Fruit fly (Drosophila melanogaster) whole organism, embryonic: ENCODE data around the gene CG13390.

Experiments
- ATbp ChIP-seq: fragments of 200-800 bp; sonication (Bioruptor generic); optimal IDR thresholded peaks from 2 replicates; lab custom pipeline; 2017; ENCODE audit warnings: missing biosample characterization, mild to moderate bottlenecking, missing genetic modification characterization, missing genetic modification reagents
- Adf1 ChIP-seq: fragments of 200-800 bp; sonication (Bioruptor generic); IDR thresholded peaks from 2 replicates; pipeline ENCODE4 v1.3.6; 2022; ENCODE audit warnings: missing biosample characterization, missing genetic modification characterization
- CG10431 ChIP-seq: fragments of 200-800 bp; sonication (Bioruptor generic); optimal IDR thresholded peaks from 3 replicates; lab custom pipeline; 2018; ENCODE audit warnings: missing biosample characterization, mild to moderate bottlenecking, missing genetic modification characterization
- CG10959 ChIP-seq: fragments of 200-800 bp; sonication (Bioruptor generic); IDR thresholded peaks from 2 replicates; pipeline ENCODE4 v1.3.6; 2022; ENCODE audit warnings: missing biosample characterization, missing genetic modification characterization
- CG12155 ChIP-seq: fragments of 200-800 bp; sonication (Bioruptor generic); optimal IDR thresholded peaks from 3 replicates; lab custom pipeline; 2016; ENCODE audit warnings: missing biosample characterization, missing genetic modification characterization
- CG13296 ChIP-seq: fragments of 200-800 bp; sonication (Bioruptor generic); optimal IDR thresholded peaks from 3 replicates; lab custom pipeline; 2018; ENCODE audit warnings: missing biosample characterization, mild to moderate bottlenecking, missing genetic modification characterization
- CG14710 ChIP-seq: fragments of 200-800 bp; sonication (Bioruptor generic); optimal IDR thresholded peaks from 3 replicates; lab custom pipeline; 2019; ENCODE audit warnings: missing biosample characterization, mild to moderate bottlenecking, missing genetic modification characterization, moderate library complexity
- CG15073 ChIP-seq: fragments of 200-800 bp; sonication (Bioruptor generic); optimal IDR thresholded peaks from 2 replicates; lab custom pipeline; 2016; ENCODE audit warnings: missing biosample characterization, missing genetic modification characterization
- CG15514 ChIP-seq: fragments of 200-800 bp; sonication (Bioruptor generic); optimal IDR thresholded peaks from 3 replicates; lab custom pipeline; 2017; ENCODE audit warnings: missing biosample characterization, missing genetic modification characterization, mild to moderate bottlenecking, moderate library complexity, missing genetic modification reagents
- CG15601 ChIP-seq: fragments of 200-800 bp; sonication (Bioruptor generic); optimal IDR thresholded peaks from 3 replicates; lab custom pipeline; 2019; ENCODE audit warnings: missing biosample characterization, mild to moderate bottlenecking, missing genetic modification characterization, moderate library complexity
- CG15696 ChIP-seq: fragments of 200-800 bp; sonication (Bioruptor generic); optimal IDR thresholded peaks from 2 replicates; lab custom pipeline; 2019; ENCODE audit warnings: missing biosample characterization, mild to moderate bottlenecking, missing genetic modification characterization, moderate library complexity
- CG18764 ChIP-seq: fragments of 200-800 bp; sonication (Bioruptor generic); optimal IDR thresholded peaks from 3 replicates; lab custom pipeline; 2016; ENCODE audit warnings: missing biosample characterization, missing genetic modification characterization
- CG2116 ChIP-seq: fragments of 200-800 bp; sonication (Bioruptor generic); optimal IDR thresholded peaks from 3 replicates; lab custom pipeline; 2018; ENCODE audit warnings: missing biosample characterization, mild to moderate bottlenecking, missing genetic modification characterization
- CG3838 ChIP-seq: fragments of 200-800 bp; sonication (Bioruptor generic); optimal IDR thresholded peaks from 3 replicates; lab custom pipeline; 2016; ENCODE audit warnings: missing biosample characterization, missing genetic modification characterization
- CG43689 ChIP-seq: fragments of 200-800 bp; sonication (Bioruptor generic); IDR thresholded peaks from 2 replicates; pipeline ENCODE4 v1.3.6; 2022; ENCODE audit warnings: missing biosample characterization, missing genetic modification characterization
- CG7786 ChIP-seq: fragments of 200-800 bp; sonication (Bioruptor generic); optimal IDR thresholded peaks from 2 replicates; lab custom pipeline; 2016; ENCODE audit warnings: missing biosample characterization, missing genetic modification characterization
- CG7839 ChIP-seq: fragments of 200-800 bp; sonication (Bioruptor generic); optimal IDR thresholded peaks from 3 replicates; lab custom pipeline; 2018; ENCODE audit warnings: missing biosample characterization, mild to moderate bottlenecking, missing genetic modification characterization, moderate library complexity
- CG9215 ChIP-seq: fragments of 200-800 bp; sonication (Bioruptor generic); IDR thresholded peaks from 2 replicates; pipeline ENCODE4 v1.3.6; 2022; ENCODE audit warnings: missing biosample characterization, missing genetic modification characterization
- CG9876 ChIP-seq: fragments of 200-800 bp; sonication (Bioruptor generic); optimal IDR thresholded peaks from 2 replicates; lab custom pipeline; 2016; ENCODE audit warnings: missing biosample characterization, missing genetic modification characterization
- D19A ChIP-seq: fragments of 200-800 bp; optimal IDR thresholded peaks from 3 replicates; lab custom pipeline; 2019; ENCODE audit warnings: missing biosample characterization, mild to moderate bottlenecking, missing genetic modification characterization, moderate library complexity
- HHEX ChIP-seq: fragments of 200-800 bp; sonication (Bioruptor generic); optimal IDR thresholded peaks from 3 replicates; lab custom pipeline; 2017; ENCODE audit warnings: missing biosample characterization, mild to moderate bottlenecking, missing genetic modification characterization, missing genetic modification reagents
- HLH54F ChIP-seq: fragments of 200-800 bp; sonication (Bioruptor generic); optimal IDR thresholded peaks from 3 replicates; lab custom pipeline; 2016; ENCODE audit warnings: missing biosample characterization, missing genetic modification characterization
- Kr ChIP-seq: fragments of 200-800 bp; sonication (Bioruptor generic); optimal IDR thresholded peaks from 2 replicates; lab custom pipeline; 2017; ENCODE audit warnings: missing biosample characterization, mild to moderate bottlenecking, missing genetic modification characterization
- MBD-R2 ChIP-seq: fragments of 200-800 bp; sonication (Bioruptor generic); IDR thresholded peaks from 2 replicates; pipeline ENCODE4 v1.3.6; 2022; ENCODE audit warnings: missing biosample characterization, missing genetic modification characterization
- Mes4 ChIP-seq: fragments of 200-800 bp; sonication (Bioruptor generic); optimal IDR thresholded peaks from 2 replicates; lab custom pipeline; 2016; ENCODE audit warnings: missing biosample characterization, missing genetic modification characterization
- NFAT ChIP-seq: fragments of 200-800 bp; sonication (Bioruptor generic); IDR thresholded peaks from 2 replicates; pipeline ENCODE4 v1.3.6; 2022; ENCODE audit warnings: missing biosample characterization, missing genetic modification characterization
- Oli ChIP-seq: fragments of 200-800 bp; sonication (Bioruptor generic); optimal IDR thresholded peaks from 2 replicates; lab custom pipeline; 2018; ENCODE audit warnings: missing biosample characterization, mild to moderate bottlenecking, missing genetic modification characterization, moderate library complexity
- Pdp1 ChIP-seq, 2 experiments: fragments of 200-800 bp; sonication (Bioruptor generic); optimal IDR thresholded peaks; 3 replicates each; lab custom pipeline; 2016; ENCODE audit warnings: missing biosample characterization in 2 of 2, missing genetic modification characterization in 2 of 2, mild to moderate bottlenecking in 1 of 2, moderate library complexity in 1 of 2
- Poxn ChIP-seq: fragments of 200-800 bp; sonication (Bioruptor generic); IDR thresholded peaks from 2 replicates; pipeline ENCODE4 v1.3.6; 2022; ENCODE audit warnings: missing biosample characterization, missing genetic modification characterization
- Side ChIP-seq: fragments of 200-800 bp; sonication (Bioruptor generic); optimal IDR thresholded peaks from 2 replicates; lab custom pipeline; 2016; ENCODE audit warnings: missing biosample characterization, missing genetic modification characterization
- Six4 ChIP-seq: fragments of 200-800 bp; sonication (Bioruptor generic); optimal IDR thresholded peaks from 2 replicates; lab custom pipeline; 2016; ENCODE audit warnings: missing biosample characterization, missing genetic modification characterization
- Sox100B ChIP-seq: fragments of 200-800 bp; sonication (Bioruptor generic); optimal IDR thresholded peaks from 3 replicates; lab custom pipeline; 2018; ENCODE audit warnings: missing biosample characterization, mild to moderate bottlenecking, missing genetic modification characterization
- Sox102F ChIP-seq: fragments of 200-800 bp; sonication (Bioruptor generic); optimal IDR thresholded peaks from 2 replicates; lab custom pipeline; 2018; ENCODE audit warnings: missing biosample characterization, mild to moderate bottlenecking, missing genetic modification characterization, moderate library complexity
- ato ChIP-seq: fragments of 200-800 bp; sonication (Bioruptor generic); IDR thresholded peaks from 2 replicates; pipeline ENCODE4 v1.3.6; 2022; ENCODE audit warnings: missing biosample characterization, missing genetic modification characterization; ENCODE audit not compliant: partially characterized antibody
- cato ChIP-seq: fragments of 200-800 bp; sonication (Bioruptor generic); optimal IDR thresholded peaks from 2 replicates; lab custom pipeline; 2016; ENCODE audit warnings: missing biosample characterization, missing genetic modification characterization, borderline replicate concordance
- emc ChIP-seq: fragments of 200-800 bp; sonication (Bioruptor generic); optimal IDR thresholded peaks from 2 replicates; lab custom pipeline; 2016; ENCODE audit warnings: missing biosample characterization, missing genetic modification characterization
- grau ChIP-seq: fragments of 200-800 bp; optimal IDR thresholded peaks from 3 replicates; lab custom pipeline; 2019; ENCODE audit warnings: missing biosample characterization, mild to moderate bottlenecking, missing genetic modification characterization, moderate library complexity
- h ChIP-seq: fragments of >200 bp; optimal IDR thresholded peaks from 2 replicates; lab custom pipeline; 2017
- pb ChIP-seq: fragments of 200-800 bp; sonication (Bioruptor generic); optimal IDR thresholded peaks from 3 replicates; lab custom pipeline; 2016; ENCODE audit warnings: missing biosample characterization, missing genetic modification characterization
- psq ChIP-seq: fragments of 200-800 bp; sonication (Bioruptor generic); optimal IDR thresholded peaks from 2 replicates; lab custom pipeline; 2017; ENCODE audit warnings: missing biosample characterization, missing genetic modification characterization
- repo ChIP-seq: fragments of 200-800 bp; sonication (Bioruptor generic); optimal IDR thresholded peaks from 2 replicates; lab custom pipeline; 2016; ENCODE audit warnings: missing biosample characterization, missing genetic modification characterization
- ro ChIP-seq: fragments of 200-800 bp; sonication (Bioruptor generic); IDR thresholded peaks from 2 replicates; pipeline ENCODE4 v1.3.6; 2022; ENCODE audit warnings: missing biosample characterization, missing genetic modification characterization
- scrt ChIP-seq: fragments of 200-800 bp; sonication (Bioruptor generic); optimal IDR thresholded peaks from 2 replicates; lab custom pipeline; 2018; ENCODE audit warnings: missing biosample characterization, mild to moderate bottlenecking, missing genetic modification characterization, moderate library complexity
- sens ChIP-seq: fragments of 200-800 bp; sonication (Bioruptor generic); peaks from one replicate; lab custom pipeline; 2016; ENCODE audit warnings: missing biosample characterization, missing genetic modification characterization
- sisA ChIP-seq: fragments of 200-800 bp; sonication (Bioruptor generic); IDR thresholded peaks from 2 replicates; pipeline ENCODE4 v1.3.6; 2022; ENCODE audit warnings: missing biosample characterization, missing genetic modification characterization
- slbo ChIP-seq: fragments of 200-800 bp; sonication (Bioruptor generic); IDR thresholded peaks from 2 replicates; pipeline ENCODE4 v1.3.6; 2022; ENCODE audit warnings: missing biosample characterization, missing genetic modification characterization
- slp2 ChIP-seq: fragments of 200-800 bp; sonication (Bioruptor generic); optimal IDR thresholded peaks from 2 replicates; lab custom pipeline; 2016; ENCODE audit warnings: missing biosample characterization, missing genetic modification characterization
- sna ChIP-seq: fragments of 200-800 bp; sonication (Bioruptor generic); IDR thresholded peaks from 2 replicates; pipeline ENCODE4 v1.3.6; 2022; ENCODE audit warnings: missing biosample characterization, missing genetic modification characterization; ENCODE audit not compliant: partially characterized antibody
- unpg ChIP-seq: fragments of 200-800 bp; sonication (Bioruptor generic); optimal IDR thresholded peaks from 3 replicates; lab custom pipeline; 2018; ENCODE audit warnings: missing biosample characterization, mild to moderate bottlenecking, missing genetic modification characterization, moderate library complexity
- usp ChIP-seq: fragments of >200 bp; optimal IDR thresholded peaks from 2 replicates; lab custom pipeline; 2017; ENCODE audit warnings: missing biosample characterization, missing genetic modification characterization

Gene CG13390

DNA sequence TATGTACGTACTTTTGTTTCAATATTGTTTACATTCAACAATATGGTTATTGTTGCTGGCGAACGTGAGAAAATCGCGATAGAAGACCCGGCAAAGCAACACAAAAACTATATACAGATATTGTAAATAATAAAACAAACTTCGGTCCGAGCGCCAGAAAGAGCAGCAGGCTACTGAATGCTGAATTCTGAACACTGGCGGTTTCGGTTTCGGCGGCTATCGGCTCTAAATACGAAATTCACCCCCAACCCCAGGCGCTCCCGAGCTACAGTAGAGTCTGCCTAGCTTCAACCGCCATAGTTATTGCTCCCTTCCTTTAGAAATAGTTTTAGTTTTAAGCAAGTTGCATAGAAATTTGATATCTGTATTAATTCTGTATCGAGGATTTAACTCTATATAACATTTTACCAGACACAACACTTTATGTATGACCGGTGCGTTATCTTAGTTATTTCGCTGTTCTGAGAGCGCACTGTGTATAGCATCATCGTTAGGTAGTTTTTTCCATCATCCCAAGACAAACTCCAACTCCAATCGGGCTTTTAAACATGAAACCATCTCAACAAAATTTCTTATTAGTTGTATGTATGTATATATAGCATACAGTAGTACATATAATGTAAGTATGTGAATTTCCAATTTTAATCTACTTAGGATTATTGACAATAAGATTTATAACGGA, 14.2 kb downstream of the CG13390 start, which contains the start of gene CG7627 (continued):
- TF ChIP-seq CG15073 (GFP tag; lab: Kevin White, UChicago) (peak; percentile 15), HHEX (GFP tag; lab: Kevin White, UChicago) (peak; percentile 80), Side (GFP tag; lab: Kevin White, UChicago) (peak; percentile 70), Pdp1 (GFP tag; optimal IDR thresholded peaks at IDR 0.05; lab: Kevin White, UChicago) (peak; percentile 35 to 70), CG15696 (tag; lab: Kevin White, UChicago) (peak; percentile 65), cato (GFP tag; lab: Kevin White, UChicago) (no peak), h (lab: Kevin White, UChicago) (no peak), CG43689 (no peak), CG2116 (GFP tag; lab: Kevin White, UChicago) (peak; percentile 17), CG10959 (peak; percentile 45; the same call in 1 of the 2 replicates), NFAT (peak; percentile 82), scrt (GFP tag; lab: Kevin White, UChicago) (peak; percentile 51), CG3838 (no peak), D19A (tag; lab: Kevin White, UChicago) (peak; percentile 33), Mes4 (GFP tag; lab: Kevin White, UChicago) (peak; percentile 35), MBD-R2 (GFP tag; lab: Robert Waterston, UW) (no peak; the same call in 1 of the 2 replicates), repo (GFP tag; lab: Kevin White, UChicago) (peak; percentile 73), Six4 (peak; percentile 59), emc (peak; percentile 39), CG7786 (GFP tag; lab: Kevin White, UChicago) (peak; percentile 87), Adf1 (GFP tag; lab: Robert Waterston, UW) (peak; percentile 68), unpg (GFP tag; lab: Kevin White, UChicago) (peak; percentile 70), ro (GFP tag; lab: Robert Waterston, UW) (peak; percentile 70), CG13296 (GFP tag; lab: Kevin White, UChicago) (peak; percentile 67), Sox100B (GFP tag; lab: Kevin White, UChicago) (peak; percentile 79), sisA (GFP tag; lab: Robert Waterston, UW) (peak; percentile 79), Poxn (GFP tag; lab: Robert Waterston, UW) (peak; percentile 70), usp (GFP tag; lab: Kevin White, UChicago) (no peak), CG15514 (GFP tag; lab: Kevin White, UChicago) (peak; percentile 53), sna (GFP tag; lab: Robert Waterston, UW) (no peak), CG12155 (GFP tag; lab: Kevin White, UChicago) (peak; percentile 53), Kr (GFP tag; lab: Kevin White, UChicago) (no peak), slp2 (GFP tag; lab: Kevin White, UChicago) (peak; percentile 12), ATbp (GFP tag; lab: Kevin White, UChicago) (peak; percentile 68), CG9876 (GFP tag; lab: Kevin White, UChicago) (peak; percentile 35), CG7839 (tag; lab: Kevin White, UChicago) (peak; percentile 80), CG10431 (GFP tag; lab: Kevin White, UChicago) (no peak), CG18764 (GFP tag; lab: Kevin White, UChicago) (no peak), HLH54F (GFP tag; lab: Kevin White, UChicago) (peak; percentile 72), CG9215 (GFP tag; lab: Robert Waterston, UW) (peak; percentile 69), Oli (tag; lab: Kevin White, UChicago) (peak; percentile 54), CG15601 (tag; lab: Kevin White, UChicago) (peak; percentile 41), Sox102F (GFP tag; lab: Kevin White, UChicago) (peak; percentile 56), CG14710 (peak; percentile 51), ato (GFP tag; lab: Robert Waterston, UW) (no peak), pb (peak; percentile 67), psq (GFP tag; lab: Kevin White, UChicago) (no peak), slbo (GFP tag; lab: Robert Waterston, UW) (peak; percentile 87), sens (GFP tag; lab: Kevin White, UChicago) (peak; percentile 96), grau (tag; lab: Kevin White, UChicago) (peak; percentile 98)
